Worm (Caenorhabditis elegans): Measurements from ENCODE around the gene des-2.

ce11 chrV:11372284-11372878 lies 49.1 kb downstream of the des-2 start:
- TF ChIP-seq ceh-8 (GFP tag; optimal IDR thresholded peaks at IDR 0.05) (no peak), nhr-12 (tag; optimal IDR thresholded peaks at IDR 0.05) (no peak), blmp-1 (tag; optimal IDR thresholded peaks at IDR 0.05) (no peak), lin-13 (GFP tag; optimal IDR thresholded peaks at IDR 0.05) (no peak), egl-27 (tag; optimal IDR thresholded peaks at IDR 0.05) (no peak), ama-1 (optimal IDR thresholded peaks at IDR 0.05) (no peak)
